Worm (Caenorhabditis elegans): Measurements from ENCODE around the gene Y61A9LA.7.
"Not testable (repeated sequence)": the region's sequence is repeated elsewhere in the genome, so short reads cannot be mapped to it uniquely, and the experiment has no call there.

Y61A9LA.7 gene

DNA sequence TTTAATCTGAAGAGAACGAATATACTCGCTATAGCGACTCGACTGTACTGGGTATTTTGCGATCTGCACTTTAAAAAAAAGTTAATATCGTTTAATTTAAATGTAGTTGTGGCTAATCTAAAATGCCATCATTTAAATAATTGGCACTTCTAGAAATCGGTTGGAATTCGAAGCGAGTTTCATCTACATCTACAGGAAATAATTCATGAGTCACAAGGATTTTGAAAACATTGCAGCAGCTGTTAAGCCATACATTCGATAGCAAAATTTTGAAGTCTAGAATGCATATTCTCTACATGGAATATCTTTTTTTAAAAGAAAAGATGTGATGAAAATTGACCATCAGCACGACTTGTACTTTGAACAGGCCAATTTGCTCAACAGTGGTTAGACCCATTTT lies 21.0 kb upstream of the Y61A9LA.7 start:
- TF ChIP-seq egl-27 (tag; optimal IDR thresholded peaks at IDR 0.05), result no peak
- no peak for TF ChIP-seq zag-1 (tag; optimal IDR thresholded peaks at IDR 0.05)
- no peak for TF ChIP-seq dmd-4 (tag; optimal IDR thresholded peaks at IDR 0.05)
- no peak for TF ChIP-seq unc-55 (GFP tag; optimal IDR thresholded peaks at IDR 0.05)
- TF ChIP-seq ztf-11 (tag; optimal IDR thresholded peaks at IDR 0.05), result no peak
- no peak for TF ChIP-seq nhr-21 (tag; optimal IDR thresholded peaks at IDR 0.05)
- TF ChIP-seq ama-1 (optimal IDR thresholded peaks at IDR 0.05), result no peak
- TF ChIP-seq skn-1 (tag; optimal IDR thresholded peaks at IDR 0.05), result no peak
- TF ChIP-seq nhr-11 (tag; optimal IDR thresholded peaks at IDR 0.05), result no peak
- TF ChIP-seq Y55F3AM.14 (GFP tag; optimal IDR thresholded peaks at IDR 0.05), result no peak
- no peak for TF ChIP-seq ceh-16 (tag; optimal IDR thresholded peaks at IDR 0.05)
- no peak for TF ChIP-seq aly-2 (tag; optimal IDR thresholded peaks at IDR 0.05)
- TF ChIP-seq nhr-10 (tag; optimal IDR thresholded peaks at IDR 0.05), result no peak
- TF ChIP-seq lin-13 (GFP tag; optimal IDR thresholded peaks at IDR 0.05), result no peak
- TF ChIP-seq ZK546.5 (tag; optimal IDR thresholded peaks at IDR 0.05), result no peak
- TF ChIP-seq nhr-6 (tag; optimal IDR thresholded peaks at IDR 0.05), result no peak
- TF ChIP-seq nhr-12 (tag; optimal IDR thresholded peaks at IDR 0.05), result no peak
- no peak for TF ChIP-seq mdl-1 (tag; optimal IDR thresholded peaks at IDR 0.05)
- no peak for TF ChIP-seq lsy-2 (tag; optimal IDR thresholded peaks at IDR 0.05)

ce11 chrV:4575458-4575857 lies 15.9 kb upstream of the Y61A9LA.7 start:
- no peak for TF ChIP-seq F13H6.1 (tag; optimal IDR thresholded peaks at IDR 0.05)
- TF ChIP-seq ama-1 (optimal IDR thresholded peaks at IDR 0.05), result no peak
- TF ChIP-seq R02D3.7 (tag; optimal IDR thresholded peaks at IDR 0.05), result no peak
- TF ChIP-seq elt-1 (tag; optimal IDR thresholded peaks at IDR 0.05), result no peak
- no peak for TF ChIP-seq nhr-77 (tag; optimal IDR thresholded peaks at IDR 0.05)
- TF ChIP-seq ztf-4 (tag; optimal IDR thresholded peaks at IDR 0.05), result no peak
- TF ChIP-seq lsy-2 (tag; optimal IDR thresholded peaks at IDR 0.05), result no peak
- TF ChIP-seq fos-1 (tag; optimal IDR thresholded peaks at IDR 0.05), result no peak
- TF ChIP-seq blmp-1 (tag; optimal IDR thresholded peaks at IDR 0.05; ENCODE audit: insufficient read depth), result no peak
- no peak for TF ChIP-seq ztf-11 (tag; optimal IDR thresholded peaks at IDR 0.05)
- no peak for TF ChIP-seq crh-2 (tag; optimal IDR thresholded peaks at IDR 0.05)
- no peak for TF ChIP-seq nhr-10 (tag; optimal IDR thresholded peaks at IDR 0.05)
- TF ChIP-seq ztf-1 (GFP tag; conservative IDR thresholded peaks at IDR 0.05), result no peak
- no peak for TF ChIP-seq mab-5 (tag; optimal IDR thresholded peaks at IDR 0.05)

DNA sequence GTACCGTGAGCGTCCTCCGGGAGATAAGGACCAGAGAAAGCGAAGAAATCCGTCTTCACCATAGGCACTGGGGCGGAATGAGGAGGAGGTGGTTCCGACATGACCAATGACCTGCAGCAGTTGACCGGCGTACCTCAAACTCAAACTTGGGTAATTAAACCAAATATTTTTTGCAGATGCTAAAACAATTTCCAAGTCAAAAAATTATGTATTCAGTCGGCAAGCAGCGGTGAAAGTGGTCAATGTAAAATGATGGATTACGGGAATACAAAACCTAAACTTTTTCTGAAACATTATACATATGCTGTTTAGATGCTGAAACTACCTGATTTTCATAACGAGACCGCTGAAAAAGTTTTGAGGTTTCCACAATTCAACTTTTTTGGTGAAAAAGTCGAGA lies 14.2 kb upstream of the Y61A9LA.7 start, which contains the start of gene hpo-39:
hpo-39 (minus strand) TSS at position 101 of the 400 bp plus-strand sequence.
- TF ChIP-seq ama-1 (optimal IDR thresholded peaks at IDR 0.05); lsy-2 (tag; optimal IDR thresholded peaks at IDR 0.05); C34F6.9 (tag; optimal IDR thresholded peaks at IDR 0.05): not testable (repeated sequence)

- TF ChIP-seq lsy-2 (tag; optimal IDR thresholded peaks at IDR 0.05), result no peak
- no peak for TF ChIP-seq ceh-16 (tag; optimal IDR thresholded peaks at IDR 0.05)
- no peak for TF ChIP-seq Y55F3AM.14 (GFP tag; optimal IDR thresholded peaks at IDR 0.05)
- no peak for TF ChIP-seq lin-13 (GFP tag; optimal IDR thresholded peaks at IDR 0.05)
- TF ChIP-seq ztf-11 (tag; optimal IDR thresholded peaks at IDR 0.05), result no peak
- no peak for TF ChIP-seq skn-1 (tag; optimal IDR thresholded peaks at IDR 0.05)
- TF ChIP-seq mab-5 (tag; optimal IDR thresholded peaks at IDR 0.05), result no peak
- TF ChIP-seq ceh-82 (tag; optimal IDR thresholded peaks at IDR 0.05), result no peak
- TF ChIP-seq dmd-4 (tag; optimal IDR thresholded peaks at IDR 0.05), result no peak
- TF ChIP-seq elt-1 (tag; optimal IDR thresholded peaks at IDR 0.05), result no peak
- no peak for TF ChIP-seq unc-39 (tag; optimal IDR thresholded peaks at IDR 0.05)
- no peak for TF ChIP-seq C34F6.9 (tag; optimal IDR thresholded peaks at IDR 0.05)
Measured at ce11 chrV:4571997-4572396, 12.4 kb upstream of the Y61A9LA.7 start.

- no peak for TF ChIP-seq alr-1 (tag; optimal IDR thresholded peaks at IDR 0.05)
- TF ChIP-seq ztf-11 (tag; optimal IDR thresholded peaks at IDR 0.05), result no peak
- TF ChIP-seq nhr-23 (tag; optimal IDR thresholded peaks at IDR 0.05), result no peak
- TF ChIP-seq lsy-2 (tag; optimal IDR thresholded peaks at IDR 0.05), result no peak
- TF ChIP-seq nhr-6 (tag; optimal IDR thresholded peaks at IDR 0.05), result no peak
- TF ChIP-seq unc-62 (GFP tag; optimal IDR thresholded peaks at IDR 0.05), result no peak
- no peak for TF ChIP-seq zag-1 (tag; optimal IDR thresholded peaks at IDR 0.05)
- TF ChIP-seq aly-2 (tag; optimal IDR thresholded peaks at IDR 0.05), result no peak
- TF ChIP-seq nhr-129 (tag; optimal IDR thresholded peaks at IDR 0.05), result no peak
- no peak for TF ChIP-seq ceh-82 (tag; optimal IDR thresholded peaks at IDR 0.05)
- TF ChIP-seq blmp-1 (tag; optimal IDR thresholded peaks at IDR 0.05; ENCODE audit: insufficient read depth), result no peak
- no peak for TF ChIP-seq nhr-12 (tag; optimal IDR thresholded peaks at IDR 0.05)
- TF ChIP-seq R02D3.7 (tag; optimal IDR thresholded peaks at IDR 0.05), result no peak
- no peak for TF ChIP-seq C34F6.9 (tag; optimal IDR thresholded peaks at IDR 0.05)
- no peak for TF ChIP-seq sma-9 (GFP tag; optimal IDR thresholded peaks at IDR 0.05)
- TF ChIP-seq sma-9 (tag; optimal IDR thresholded peaks at IDR 0.05), result no peak
- no peak for TF ChIP-seq skn-1 (tag; optimal IDR thresholded peaks at IDR 0.05)
- no peak for TF ChIP-seq sem-4 (tag; optimal IDR thresholded peaks at IDR 0.05)
- no peak for TF ChIP-seq ama-1 (optimal IDR thresholded peaks at IDR 0.05)
- no peak for TF ChIP-seq dmd-4 (tag; optimal IDR thresholded peaks at IDR 0.05)
- TF ChIP-seq Y55F3AM.14 (GFP tag; optimal IDR thresholded peaks at IDR 0.05), result no peak
Measured at ce11 chrV:4570833-4571232, 11.2 kb upstream of the Y61A9LA.7 start, which contains the start of gene Y61A9LA.3. Y61A9LA.3 (plus strand) TSS chrV:4571133.
